Worm (Caenorhabditis elegans): ENCODE results near the gene chil-5.

DNA sequence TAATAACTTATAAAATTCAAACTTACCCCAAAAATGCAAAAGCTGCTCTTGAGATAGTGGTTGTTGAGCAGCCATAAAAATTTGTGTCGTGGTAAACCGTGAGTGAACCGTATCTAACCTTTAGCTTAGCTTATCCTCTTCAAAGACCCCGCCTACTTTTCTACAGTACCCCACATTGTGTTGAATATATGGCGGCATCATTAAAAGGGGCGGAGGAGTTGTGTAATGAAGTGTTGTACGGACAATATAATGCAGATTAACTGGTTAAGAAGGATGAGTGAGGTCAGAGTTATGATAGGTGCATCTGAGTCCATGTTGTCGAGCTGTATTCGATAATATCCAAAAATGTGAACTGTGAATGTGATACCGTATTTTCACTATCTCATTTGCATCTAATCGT is 31.6 kb downstream of the chil-5 start, which contains the start of gene eyg-1:
- no peak for TF ChIP-seq ama-1 (optimal IDR thresholded peaks at IDR 0.05)
- no peak for TF ChIP-seq lsy-2 (tag; optimal IDR thresholded peaks at IDR 0.05)
- TF ChIP-seq nhr-10 (tag; optimal IDR thresholded peaks at IDR 0.05) = no peak
- no peak for TF ChIP-seq ceh-28 (tag; optimal IDR thresholded peaks at IDR 0.05)
- TF ChIP-seq fos-1 (tag; optimal IDR thresholded peaks at IDR 0.05) = no peak
- TF ChIP-seq aly-2 (tag; optimal IDR thresholded peaks at IDR 0.05) = no peak
- no peak for TF ChIP-seq duxl-1 (tag; optimal IDR thresholded peaks at IDR 0.05; ENCODE audit: poor library complexity)
- TF ChIP-seq ZK546.5 (tag; optimal IDR thresholded peaks at IDR 0.05) = no peak
- TF ChIP-seq unc-39 (tag; optimal IDR thresholded peaks at IDR 0.05) = no peak
- no peak for TF ChIP-seq nhr-76 (tag; optimal IDR thresholded peaks at IDR 0.05)
- TF ChIP-seq zag-1 (tag; optimal IDR thresholded peaks at IDR 0.05) = no peak
- TF ChIP-seq nhr-11 (tag; optimal IDR thresholded peaks at IDR 0.05) = no peak
- no peak for TF ChIP-seq ceh-32 (tag; optimal IDR thresholded peaks at IDR 0.05; ENCODE audit: poor library complexity)
